Worm (Caenorhabditis elegans): ENCODE measurements around the gene cdh-12.

Gene cdh-12

ce11 chrIII:1122239-1122638 is 29.6 kb upstream of the cdh-12 start (continued):
- TF ChIP-seq F23B12.7 (tag; optimal IDR thresholded peaks at IDR 0.05; ENCODE audit: insufficient read depth): peak; percentile 60
- TF ChIP-seq hsf-1 (GFP tag; IDR thresholded peaks at IDR 0.05): no peak
- peak; percentile 61 for TF ChIP-seq hmg-1.2 (GFP tag; IDR thresholded peaks at IDR 0.05)
- TF ChIP-seq T07F8.4 (tag; optimal IDR thresholded peaks at IDR 0.05): peak; percentile 13
- TF ChIP-seq xnd-1 (tag; optimal IDR thresholded peaks at IDR 0.05): no peak
- no peak for TF ChIP-seq K11D2.4 (GFP tag; IDR thresholded peaks at IDR 0.05)
- peak; percentile 48 for TF ChIP-seq lin-54 (GFP tag; optimal IDR thresholded peaks at IDR 0.05)

- TF ChIP-seq ceh-58 (GFP tag; IDR thresholded peaks at IDR 0.05) (no peak), dpff-1 (tag; optimal IDR thresholded peaks at IDR 0.05) (no peak), hrde-1 (tag; optimal IDR thresholded peaks at IDR 0.05; ENCODE audit: borderline replicate concordance) (no peak), Y53G8AR.9 (GFP tag; conservative IDR thresholded peaks at IDR 0.05) (no peak), hmg-1.2 (GFP tag; IDR thresholded peaks at IDR 0.05) (no peak), ccch-3 (GFP tag; optimal IDR thresholded peaks at IDR 0.05) (no peak), let-526 (GFP tag; IDR thresholded peaks at IDR 0.05) (no peak), cebp-1 (GFP tag; IDR thresholded peaks at IDR 0.05) (no peak), cebp-1 (tag; optimal IDR thresholded peaks at IDR 0.05) (no peak), chd-7 (tag; optimal IDR thresholded peaks at IDR 0.05) (no peak), nhr-179 (tag; optimal IDR thresholded peaks at IDR 0.05) (no peak), unc-62 (GFP tag; optimal IDR thresholded peaks at IDR 0.05) (no peak), F23B12.7 (tag; optimal IDR thresholded peaks at IDR 0.05; ENCODE audit: insufficient read depth) (no peak)
Measured at ce11 chrIII:1125494-1125893, 26.4 kb upstream of the cdh-12 start.

ce11 chrIII:1131532-1131931 is 20.3 kb upstream of the cdh-12 start:
- 0 out of 2 replicates have a peak, but pooled peaks have one; percentile 31 for TF ChIP-seq zfh-2 (GFP tag; conservative IDR thresholded peaks at IDR 0.05)
- no peak for TF ChIP-seq nhr-80 (tag; optimal IDR thresholded peaks at IDR 0.05)

ce11 chrIII:1135925-1136324 is 15.9 kb upstream of the cdh-12 start, which contains the start of gene lgc-46:
lgc-46 (minus strand) TSS chrIII:1136025.
- TF ChIP-seq C06A6.2 (GFP tag; conservative IDR thresholded peaks at IDR 0.05) (no peak), fkh-3 (tag; optimal IDR thresholded peaks at IDR 0.05) (no peak), rpc-1 (optimal IDR thresholded peaks at IDR 0.05) (no peak), rpc-1 (tag; optimal IDR thresholded peaks at IDR 0.05) (no peak), ekl-4 (GFP tag; IDR thresholded peaks at IDR 0.05) (no peak), F10E7.11 (tag; optimal IDR thresholded peaks at IDR 0.05) (no peak), sea-2 (GFP tag; IDR thresholded peaks at IDR 0.05) (no peak), ama-1 (optimal IDR thresholded peaks at IDR 0.05) (no peak), ama-1 (GFP tag; optimal IDR thresholded peaks at IDR 0.05) (no peak), B0019.2 (GFP tag; conservative IDR thresholded peaks at IDR 0.05) (no peak), unc-62 (GFP tag; optimal IDR thresholded peaks at IDR 0.05) (no peak), F55B11.4 (tag; optimal IDR thresholded peaks at IDR 0.05; ENCODE audit: borderline replicate concordance, insufficient read depth) (no peak), cebp-2 (GFP tag; IDR thresholded peaks at IDR 0.05) (no peak), hmg-20 (GFP tag; IDR thresholded peaks at IDR 0.05) (no peak), chd-7 (tag; optimal IDR thresholded peaks at IDR 0.05) (no peak), hlh-12 (tag; optimal IDR thresholded peaks at IDR 0.05) (no peak), ztf-22 (GFP tag; optimal IDR thresholded peaks at IDR 0.05) (no peak)
